Fruit fly (Drosophila melanogaster): Measurements from ENCODE around the gene Nepl8.

DNA sequence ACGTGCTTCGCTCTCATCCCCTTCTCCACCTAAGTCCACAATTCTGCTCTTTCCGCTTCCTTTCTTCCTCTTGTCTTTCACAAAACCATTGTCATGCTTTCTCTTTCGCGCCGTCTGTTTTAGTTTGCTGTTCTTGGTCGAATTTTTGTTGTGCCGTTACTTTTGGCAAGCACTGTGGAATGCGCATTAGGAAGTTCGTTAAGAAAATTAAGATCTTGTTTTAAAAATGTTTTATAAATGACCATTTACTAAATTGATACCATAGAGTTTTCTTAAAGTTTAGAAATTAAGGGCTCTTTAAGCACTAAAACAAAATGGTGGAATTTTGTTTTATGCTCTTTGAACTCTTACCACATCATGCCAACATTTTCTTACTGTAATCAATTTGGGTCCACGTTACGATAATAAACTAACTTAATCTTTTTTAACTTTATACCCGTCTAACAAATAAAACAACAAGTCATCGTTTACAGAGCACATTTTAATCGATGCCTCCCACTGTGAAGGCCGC is 47.2 kb downstream of the Nepl8 start:
- TF ChIP-seq EcR (GFP tag; optimal IDR thresholded peaks at IDR 0.05) (no peak), usp (GFP tag; optimal IDR thresholded peaks at IDR 0.05) (no peak), pan (optimal IDR thresholded peaks at IDR 0.05) (no peak), psq (optimal IDR thresholded peaks at IDR 0.05) (no peak)

All from whole organism.